Worm (Caenorhabditis elegans): Measurements from ENCODE around the gene T02H6.7.
"Not testable (repeated sequence)": the region's sequence is repeated elsewhere in the genome, so short reads cannot be mapped to it uniquely, and the experiment has no call there.

DNA sequence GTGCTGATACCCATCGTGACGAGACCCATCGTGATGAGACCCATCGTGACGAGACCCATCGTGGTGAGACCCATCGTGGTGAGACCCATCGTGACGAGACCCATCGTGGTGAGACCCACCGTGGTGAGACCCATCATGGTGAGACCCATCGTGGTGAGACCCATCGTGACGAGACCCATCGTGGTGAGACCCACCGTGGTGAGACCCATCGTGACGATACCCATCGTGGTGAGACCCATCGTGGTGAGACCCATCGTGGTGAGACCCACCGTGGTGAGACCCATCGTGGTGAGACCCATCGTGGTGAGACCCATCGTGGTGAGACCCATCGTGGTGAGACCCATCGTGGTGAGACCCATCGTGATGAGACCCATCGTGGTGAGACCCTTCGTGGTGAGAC lies 16.0 kb downstream of the T02H6.7 start:
- not testable (repeated sequence) for TF ChIP-seq cog-1 (tag; optimal IDR thresholded peaks at IDR 0.05); ztf-29 (GFP tag; IDR thresholded peaks at IDR 0.05); ref-1 (GFP tag; conservative IDR thresholded peaks at IDR 0.05); flt-1 (GFP tag; IDR thresholded peaks at IDR 0.05); T22C8.4 (GFP tag; IDR thresholded peaks at IDR 0.05)
- peak; percentile 48; the same call in 1 of the 2 replicates for TF ChIP-seq ztf-23 (GFP tag; IDR thresholded peaks at IDR 0.05)
